Worm (Caenorhabditis elegans) whole organism, dauer: Measurements from ENCODE around the gene F13H8.6.

Source experiments
- unc-62 ChIP-seq: sonication (generic microtip); optimal IDR thresholded peaks from 2 replicates; lab custom pipeline; 2017; ENCODE audit warnings: missing biosample characterization, missing genetic modification reagents, missing genetic modification characterization

F13H8.6 gene

ce11 chrII:6292527-6292926 lies 5.8 kb upstream of the F13H8.6 start, which contains the start of gene nyn-3:
TSS of gene nyn-3 (minus strand) at chrII:6292627.
- TF ChIP-seq unc-62 (GFP tag; lab: Kevin White, UChicago) = no peak

ce11 chrII:6290047-6290582 lies 3.4 kb upstream of the F13H8.6 start, which contains the start of gene upb-1:
TSS of gene upb-1 (minus strand) at chrII:6290097.
- TF ChIP-seq unc-62 (GFP tag; lab: Kevin White, UChicago) = no peak

ce11 chrII:6288104-6288503 lies 1.3 kb upstream of the F13H8.6 start:
- no peak for TF ChIP-seq unc-62 (GFP tag; lab: Kevin White, UChicago)

- no peak for TF ChIP-seq unc-62 (GFP tag; lab: Kevin White, UChicago)
Observed at ce11 chrII:6283074-6283473, 3.7 kb downstream of the F13H8.6 start, which contains the start of gene F13H8.1. TSS of gene F13H8.1 (plus strand) at chrII:6283384.

ce11 chrII:6281903-6282302 lies 4.9 kb downstream of the F13H8.6 start:
- no peak for TF ChIP-seq unc-62 (GFP tag; lab: Kevin White, UChicago)

- no peak for TF ChIP-seq unc-62 (GFP tag; lab: Kevin White, UChicago)
Observed at ce11 chrII:6281002-6281401, 5.8 kb downstream of the F13H8.6 start, which contains the start of gene scly-1. TSS of gene scly-1 (minus strand) at chrII:6281102.

- TF ChIP-seq unc-62 (GFP tag; lab: Kevin White, UChicago) = no peak
Observed at ce11 chrII:6273916-6274315, 12.8 kb downstream of the F13H8.6 start, which contains the start of gene bpl-1. TSS of gene bpl-1 (plus strand) at chrII:6274216.

- TF ChIP-seq unc-62 (GFP tag; lab: Kevin White, UChicago) = no peak
Observed at ce11 chrII:6269805-6270414, 16.9 kb downstream of the F13H8.6 start, which contains the start of gene F13H8.2. TSS of gene F13H8.2 (plus strand) at chrII:6270364.

ce11 chrII:6267983-6268382 lies 18.8 kb downstream of the F13H8.6 start, which contains the start of gene F13H8.8:
TSS of gene F13H8.8 (minus strand) at chrII:6268083.
- no peak for TF ChIP-seq unc-62 (GFP tag; lab: Kevin White, UChicago)

- TF ChIP-seq unc-62 (GFP tag; lab: Kevin White, UChicago) = no peak
Observed at ce11 chrII:6263685-6264084, 23.1 kb downstream of the F13H8.6 start, which contains the start of gene F13H8.3. TSS of gene F13H8.3 (plus strand) at chrII:6263985.

ce11 chrII:6262222-6262621 lies 24.5 kb downstream of the F13H8.6 start, which contains the start of gene F13H8.12:
TSS of gene F13H8.12 (plus strand) at chrII:6262522.
- TF ChIP-seq unc-62 (GFP tag; lab: Kevin White, UChicago) = no peak

ce11 chrII:6260684-6261083 lies 26.1 kb downstream of the F13H8.6 start, which contains the start of gene nmgp-1:
TSS of gene nmgp-1 (plus strand) at chrII:6260857.
- TF ChIP-seq unc-62 (GFP tag; lab: Kevin White, UChicago) = no peak

ce11 chrII:6259867-6260266 lies 26.9 kb downstream of the F13H8.6 start, which contains the start of gene F13H8.11:
TSS of gene F13H8.11 (minus strand) at chrII:6260021.
- no peak for TF ChIP-seq unc-62 (GFP tag; lab: Kevin White, UChicago)

- no peak for TF ChIP-seq unc-62 (GFP tag; lab: Kevin White, UChicago)
Observed at ce11 chrII:6257220-6257877, 29.4 kb downstream of the F13H8.6 start.

ce11 chrII:6256024-6256423 lies 30.7 kb downstream of the F13H8.6 start, which contains the start of gene F13H8.5:
TSS of gene F13H8.5 (minus strand) at chrII:6256124.
- no peak for TF ChIP-seq unc-62 (GFP tag; lab: Kevin White, UChicago)

ce11 chrII:6252707-6253106 lies 34.1 kb downstream of the F13H8.6 start:
- TF ChIP-seq unc-62 (GFP tag; lab: Kevin White, UChicago) = no peak
